Fruit fly (Drosophila melanogaster) whole organism, embryonic: ENCODE results near the gene RhoGEF4.

Experiments
- CG11456 ChIP-seq: fragments of 200-800 bp; sonication (Bioruptor generic); IDR thresholded peaks from 3 replicates; pipeline ENCODE4 v1.3.6; 2022; ENCODE audit warnings: missing biosample characterization, missing genetic modification characterization
- CG12391 ChIP-seq: fragments of 200-800 bp; sonication (Bioruptor generic); optimal IDR thresholded peaks from 3 replicates; lab custom pipeline; 2018; ENCODE audit warnings: missing biosample characterization, mild to moderate bottlenecking, missing genetic modification characterization, moderate library complexity
- CG15073 ChIP-seq: fragments of 200-800 bp; sonication (Bioruptor generic); optimal IDR thresholded peaks from 2 replicates; lab custom pipeline; 2016; ENCODE audit warnings: missing biosample characterization, missing genetic modification characterization
- CG18262 ChIP-seq: fragments of 200-800 bp; optimal IDR thresholded peaks from 3 replicates; lab custom pipeline; 2019; ENCODE audit warnings: missing biosample characterization, mild to moderate bottlenecking, missing genetic modification characterization, moderate library complexity
- CG3065 ChIP-seq: fragments of 200-800 bp; sonication (Bioruptor generic); optimal IDR thresholded peaks from 2 replicates; lab custom pipeline; 2016; ENCODE audit warnings: missing biosample characterization, missing genetic modification characterization
- CG31388 ChIP-seq: fragments of 200-800 bp; sonication (Bioruptor generic); optimal IDR thresholded peaks from 2 replicates; lab custom pipeline; 2016; ENCODE audit warnings: missing biosample characterization, missing genetic modification characterization
- CG4730 ChIP-seq: fragments of 200-800 bp; sonication (Bioruptor generic); IDR thresholded peaks from 2 replicates; pipeline ENCODE4 v1.3.6; 2022; ENCODE audit warnings: missing biosample characterization, missing genetic modification characterization
- CG5245 ChIP-seq: fragments of 200-800 bp; sonication (Bioruptor generic); optimal IDR thresholded peaks from 3 replicates; lab custom pipeline; 2016; ENCODE audit warnings: missing biosample characterization, missing genetic modification characterization
- CG7928 ChIP-seq: fragments of 200-800 bp; sonication (Bioruptor generic); optimal IDR thresholded peaks from 2 replicates; lab custom pipeline; 2017; ENCODE audit warnings: missing biosample characterization, mild to moderate bottlenecking, missing genetic modification characterization
- CG7987 ChIP-seq: fragments of 200-800 bp; sonication (Bioruptor generic); optimal IDR thresholded peaks from 2 replicates; lab custom pipeline; 2018; ENCODE audit warnings: missing biosample characterization, mild to moderate bottlenecking, missing genetic modification characterization, moderate library complexity
- Doc3 ChIP-seq: fragments of 200-800 bp; sonication (Bioruptor generic); IDR thresholded peaks from 3 replicates; pipeline ENCODE4 v1.3.6; 2022; ENCODE audit warnings: missing biosample characterization, missing genetic modification characterization; ENCODE audit not compliant: partially characterized antibody
- E2f1 ChIP-seq: fragments of 200-800 bp; sonication (Bioruptor generic); IDR thresholded peaks from 2 replicates; pipeline ENCODE4 v1.3.6; 2022; ENCODE audit warnings: missing biosample characterization, missing genetic modification characterization
- ERR ChIP-seq: fragments of 200-800 bp; sonication (Bioruptor generic); optimal IDR thresholded peaks from 2 replicates; lab custom pipeline; 2016; ENCODE audit warnings: missing biosample characterization, missing genetic modification characterization
- Elba2 ChIP-seq: fragments of 200-800 bp; sonication (Bioruptor generic); optimal IDR thresholded peaks from 3 replicates; lab custom pipeline; 2016; ENCODE audit warnings: missing biosample characterization, missing genetic modification characterization
- Hey ChIP-seq: fragments of 200-800 bp; sonication (Bioruptor generic); optimal IDR thresholded peaks from 3 replicates; lab custom pipeline; 2018; ENCODE audit warnings: missing biosample characterization, mild to moderate bottlenecking, missing genetic modification characterization
- Hmr ChIP-seq: fragments of 200-800 bp; sonication (Bioruptor generic); optimal IDR thresholded peaks from 3 replicates; lab custom pipeline; 2017; ENCODE audit warnings: mild to moderate bottlenecking, missing biosample characterization, missing genetic modification reagents, missing genetic modification characterization
- Hr51 ChIP-seq, 2 experiments: fragments of 200-800 bp; sonication (Bioruptor generic); optimal IDR thresholded peaks; 2 replicates in 1 of 2; 3 replicates in 1 of 2; lab custom pipeline; 2016 to 2018; ENCODE audit warnings: missing biosample characterization in 2 of 2, missing genetic modification characterization in 2 of 2, mild to moderate bottlenecking in 1 of 2, moderate library complexity in 1 of 2
- Myb ChIP-seq: fragments of 200-800 bp; sonication (Bioruptor generic); optimal IDR thresholded peaks from 2 replicates; lab custom pipeline; 2016; ENCODE audit warnings: missing biosample characterization, missing genetic modification characterization
- Neu2 ChIP-seq: fragments of 200-800 bp; sonication (Bioruptor generic); optimal IDR thresholded peaks from 3 replicates; lab custom pipeline; 2016; ENCODE audit warnings: missing biosample characterization, missing genetic modification characterization, borderline replicate concordance
- Oli ChIP-seq: fragments of 200-800 bp; sonication (Bioruptor generic); optimal IDR thresholded peaks from 2 replicates; lab custom pipeline; 2018; ENCODE audit warnings: missing biosample characterization, mild to moderate bottlenecking, missing genetic modification characterization, moderate library complexity
- PHDP ChIP-seq: fragments of 200-800 bp; sonication (Bioruptor generic); optimal IDR thresholded peaks from 3 replicates; lab custom pipeline; 2018; ENCODE audit warnings: missing biosample characterization, mild to moderate bottlenecking, missing genetic modification characterization, moderate library complexity
- Pdp1 ChIP-seq, 2 experiments: fragments of 200-800 bp; sonication (Bioruptor generic); optimal IDR thresholded peaks; 3 replicates each; lab custom pipeline; 2016; ENCODE audit warnings: missing biosample characterization in 2 of 2, missing genetic modification characterization in 2 of 2, mild to moderate bottlenecking in 1 of 2, moderate library complexity in 1 of 2
- Rfx ChIP-seq: fragments of 200-800 bp; sonication (Bioruptor generic); IDR thresholded peaks from 2 replicates; pipeline ENCODE4 v1.3.6; 2022; ENCODE audit warnings: missing biosample characterization, missing genetic modification characterization
- Tbp ChIP-seq: fragments of >200 bp; optimal IDR thresholded peaks from 2 replicates; lab custom pipeline; 2018; ENCODE audit warnings: missing biosample characterization, missing genetic modification characterization
- Trl ChIP-seq, 3 experiments: fragments of >200 bp in 2 of 3; fragments of 200-800 bp in 1 of 3; sonication (Bioruptor generic) in 1 of 3; optimal IDR thresholded peaks; 2 replicates in 1 of 3; 3 replicates in 2 of 3; lab custom pipeline; 2016 to 2017; ENCODE audit warnings: missing biosample characterization in 1 of 3, missing genetic modification characterization in 1 of 3
- ac ChIP-seq: fragments of 200-800 bp; sonication (Bioruptor generic); optimal IDR thresholded peaks from 3 replicates; lab custom pipeline; 2017; ENCODE audit warnings: missing biosample characterization, mild to moderate bottlenecking, missing genetic modification characterization
- ara ChIP-seq: fragments of 200-800 bp; sonication (Bioruptor generic); IDR thresholded peaks from 2 replicates; pipeline ENCODE4 v1.3.6; 2022; ENCODE audit warnings: missing biosample characterization, missing genetic modification characterization
- ash1 ChIP-seq: fragments of 200-800 bp; sonication (Bioruptor generic); optimal IDR thresholded peaks from 2 replicates; lab custom pipeline; 2018; ENCODE audit warnings: missing biosample characterization, mild to moderate bottlenecking, missing genetic modification characterization
- cad ChIP-seq: fragments of >200 bp; optimal IDR thresholded peaks from 2 replicates; lab custom pipeline; 2017; ENCODE audit warnings: missing biosample characterization, missing genetic modification characterization
- cg ChIP-seq: fragments of 200-800 bp; sonication (Bioruptor generic); optimal IDR thresholded peaks from 3 replicates; lab custom pipeline; 2019; ENCODE audit warnings: missing biosample characterization, mild to moderate bottlenecking, missing genetic modification characterization, moderate library complexity
- ci ChIP-seq: fragments of 200-800 bp; sonication (Bioruptor generic); IDR thresholded peaks from 3 replicates; pipeline ENCODE4 v1.3.6; 2022; ENCODE audit warnings: missing biosample characterization, missing genetic modification characterization
- da ChIP-seq: fragments of 200-800 bp; sonication (Bioruptor generic); optimal IDR thresholded peaks from 2 replicates; lab custom pipeline; 2016; ENCODE audit warnings: missing biosample characterization, missing genetic modification characterization
- dpn ChIP-seq, 2 experiments: fragments of 200-800 bp; sonication (Bioruptor generic); optimal IDR thresholded peaks; 3 replicates each; lab custom pipeline; 2016; ENCODE audit warnings: missing biosample characterization in 2 of 2, missing genetic modification characterization in 2 of 2
- fd3F ChIP-seq: fragments of 200-800 bp; sonication (Bioruptor generic); optimal IDR thresholded peaks from 2 replicates; lab custom pipeline; 2018; ENCODE audit warnings: missing biosample characterization, mild to moderate bottlenecking, missing genetic modification characterization, moderate library complexity
- gem ChIP-seq: fragments of 200-800 bp; sonication (Bioruptor generic); optimal IDR thresholded peaks from 2 replicates; lab custom pipeline; 2019; ENCODE audit warnings: missing biosample characterization, mild to moderate bottlenecking, missing genetic modification characterization, moderate library complexity
- jigr1 ChIP-seq: fragments of 200-800 bp; sonication (Bioruptor generic); IDR thresholded peaks from 3 replicates; pipeline ENCODE4 v1.3.6; 2022; ENCODE audit warnings: missing biosample characterization, missing genetic modification characterization
- lab ChIP-seq: fragments of 200-800 bp; sonication (Bioruptor generic); optimal IDR thresholded peaks from 3 replicates; lab custom pipeline; 2017; ENCODE audit warnings: missing biosample characterization, missing genetic modification characterization, mild to moderate bottlenecking, moderate library complexity, missing genetic modification reagents
- mld ChIP-seq: fragments of 200-800 bp; sonication (Bioruptor generic); IDR thresholded peaks from 3 replicates; pipeline ENCODE4 v1.3.6; 2022; ENCODE audit warnings: missing biosample characterization, missing genetic modification characterization; ENCODE audit not compliant: partially characterized antibody
- onecut ChIP-seq: fragments of 200-800 bp; sonication (Bioruptor generic); IDR thresholded peaks from 2 replicates; pipeline ENCODE4 v1.3.6; 2022; ENCODE audit warnings: missing biosample characterization, missing genetic modification characterization
- p53 ChIP-seq: fragments of 200-800 bp; sonication (Bioruptor generic); optimal IDR thresholded peaks from 2 replicates; lab custom pipeline; 2016; ENCODE audit warnings: missing biosample characterization, missing genetic modification characterization
- pros ChIP-seq: fragments of 200-800 bp; sonication (Bioruptor generic); optimal IDR thresholded peaks from 3 replicates; lab custom pipeline; 2019; ENCODE audit warnings: missing biosample characterization, mild to moderate bottlenecking, missing genetic modification characterization, moderate library complexity
- psq ChIP-seq: fragments of 200-800 bp; sonication (Bioruptor generic); optimal IDR thresholded peaks from 2 replicates; lab custom pipeline; 2017; ENCODE audit warnings: missing biosample characterization, missing genetic modification characterization
- salm ChIP-seq: fragments of 200-800 bp; sonication (Bioruptor generic); optimal IDR thresholded peaks from 2 replicates; lab custom pipeline; 2018; ENCODE audit warnings: missing biosample characterization, mild to moderate bottlenecking, missing genetic modification characterization
- sens ChIP-seq: fragments of 200-800 bp; sonication (Bioruptor generic); peaks from one replicate; lab custom pipeline; 2016; ENCODE audit warnings: missing biosample characterization, missing genetic modification characterization
- sima ChIP-seq: fragments of 200-800 bp; sonication (Bioruptor generic); optimal IDR thresholded peaks from 2 replicates; lab custom pipeline; 2016; ENCODE audit warnings: missing biosample characterization, missing genetic modification characterization
- stc ChIP-seq: fragments of 200-800 bp; sonication (Bioruptor generic); IDR thresholded peaks from 2 replicates; pipeline ENCODE4 v1.3.6; 2022; ENCODE audit warnings: missing biosample characterization, missing genetic modification characterization
- tgo ChIP-seq: fragments of 200-800 bp; sonication (Bioruptor generic); IDR thresholded peaks from 3 replicates; pipeline ENCODE4 v1.3.6; 2022; ENCODE audit warnings: missing biosample characterization, missing genetic modification characterization
- tup ChIP-seq: fragments of 200-800 bp; sonication (Bioruptor generic); optimal IDR thresholded peaks from 2 replicates; lab custom pipeline; 2016; ENCODE audit warnings: missing biosample characterization, mild to moderate bottlenecking, missing genetic modification characterization, moderate library complexity
- unpg ChIP-seq: fragments of 200-800 bp; sonication (Bioruptor generic); optimal IDR thresholded peaks from 3 replicates; lab custom pipeline; 2018; ENCODE audit warnings: missing biosample characterization, mild to moderate bottlenecking, missing genetic modification characterization, moderate library complexity

RhoGEF4 gene

dm6 chr3L:7364717-7365278, 41.6 kb upstream of the RhoGEF4 start (continued):
- TF ChIP-seq mld (GFP tag; lab: Robert Waterston, UW) (no peak), CG7928 (GFP tag; lab: Kevin White, UChicago) (no peak), CG31388 (GFP tag; lab: Kevin White, UChicago) (no peak), fd3F (no peak), p53 (no peak), sens (GFP tag; lab: Kevin White, UChicago) (peak; percentile 61), Tbp (GFP tag; lab: Kevin White, UChicago) (no peak), ERR (GFP tag; lab: Kevin White, UChicago) (no peak), tup (GFP tag; lab: Kevin White, UChicago) (no peak), Myb (GFP tag; lab: Kevin White, UChicago) (no peak), sima (GFP tag; lab: Kevin White, UChicago) (no peak), salm (tag; lab: Kevin White, UChicago) (no peak), da (GFP tag; lab: Kevin White, UChicago) (no peak), Pdp1 (GFP tag; optimal IDR thresholded peaks at IDR 0.05; lab: Kevin White, UChicago) (no peak), lab (GFP tag; lab: Kevin White, UChicago) (no peak), gem (tag; lab: Kevin White, UChicago) (no peak), Trl (optimal IDR thresholded peaks at IDR 0.05; lab: Kevin White, UChicago) (no peak), Trl (GFP tag; optimal IDR thresholded peaks at IDR 0.05; lab: Kevin White, UChicago) (no peak), jigr1 (GFP tag; lab: Robert Waterston, UW) (no peak), pros (GFP tag; lab: Kevin White, UChicago) (peak; percentile 35), dpn (GFP tag; optimal IDR thresholded peaks at IDR 0.05; lab: Kevin White, UChicago) (no peak), tgo (no peak), CG12391 (tag; lab: Kevin White, UChicago) (no peak), CG11456 (GFP tag; lab: Robert Waterston, UW) (no peak), Elba2 (GFP tag; lab: Kevin White, UChicago) (peak; percentile 51), PHDP (tag; lab: Kevin White, UChicago) (no peak), cg (GFP tag; lab: Kevin White, UChicago) (peak; percentile 69), Doc3 (GFP tag; lab: Robert Waterston, UW) (no peak), CG3065 (GFP tag; lab: Kevin White, UChicago) (no peak), psq (no peak), Hey (tag; lab: Kevin White, UChicago) (no peak), Hr51 (GFP tag; optimal IDR thresholded peaks at IDR 0.05; lab: Kevin White, UChicago) (no peak), CG15073 (GFP tag; lab: Kevin White, UChicago) (no peak)

- TF ChIP-seq unpg (GFP tag; lab: Kevin White, UChicago) (peak; percentile 9), Elba2 (GFP tag; lab: Kevin White, UChicago) (peak; percentile 88), lab (GFP tag; lab: Kevin White, UChicago) (peak; percentile 77), E2f1 (no peak), Hmr (GFP tag; lab: Kevin White, UChicago) (no peak), CG4730 (GFP tag; lab: Robert Waterston, UW) (no peak), cad (GFP tag; lab: Kevin White, UChicago) (no peak), ac (peak; percentile 56), ash1 (GFP tag; lab: Kevin White, UChicago) (no peak), cg (GFP tag; lab: Kevin White, UChicago) (peak; percentile 86), Trl (optimal IDR thresholded peaks at IDR 0.05; lab: Kevin White, UChicago) (peak; percentile 45 to 57), Trl (GFP tag; optimal IDR thresholded peaks at IDR 0.05; lab: Kevin White, UChicago) (no peak), CG7987 (peak; percentile 4), ci (GFP tag; lab: Robert Waterston, UW) (peak; percentile 59; the same call in 2 of the 3 replicates), CG5245 (GFP tag; lab: Kevin White, UChicago) (peak; percentile 2), onecut (GFP tag; lab: Robert Waterston, UW) (peak; percentile 71), Oli (tag; lab: Kevin White, UChicago) (no peak), stc (GFP tag; lab: Robert Waterston, UW) (peak; percentile 38; the same call in 1 of the 2 replicates), ara (GFP tag; lab: Robert Waterston, UW) (peak; percentile 46), Neu2 (GFP tag; lab: Kevin White, UChicago) (no peak), sens (GFP tag; lab: Kevin White, UChicago) (peak; percentile 71), CG18262 (tag; lab: Kevin White, UChicago) (peak; percentile 2), Rfx (GFP tag; lab: Robert Waterston, UW) (0 out of 2 replicates have a peak, but pooled peaks have one; percentile 25)
These were observed 37.9 kb upstream of the RhoGEF4 start for dm6 chr3L:7361095-7361522.
